Worm (Caenorhabditis elegans) whole organism, L3 larva: Measurements from ENCODE around the gene spr-3.

Source experiments
- R02D3.7 ChIP-seq: fragments of 150-350 bp; optimal IDR thresholded peaks from 2 replicates; lab custom pipeline; 2014; ENCODE audit warnings: missing biosample characterization, missing genetic modification characterization
- ZK546.5 ChIP-seq: sonication (generic microtip); optimal IDR thresholded peaks from 2 replicates; lab custom pipeline; 2017; ENCODE audit warnings: missing biosample characterization, missing genetic modification characterization
- aly-2 ChIP-seq: fragments of 150-350 bp; optimal IDR thresholded peaks from 2 replicates; lab custom pipeline; 2014; ENCODE audit warnings: missing biosample characterization, missing genetic modification characterization
- ama-1 ChIP-seq: fragments of 150-350 bp; optimal IDR thresholded peaks from 2 replicates; lab custom pipeline; 2018
- ceh-16 ChIP-seq: sonication (generic microtip); optimal IDR thresholded peaks from 2 replicates; lab custom pipeline; 2017; ENCODE audit warnings: missing biosample characterization, missing genetic modification characterization
- ceh-82 ChIP-seq: fragments of 150-350 bp; optimal IDR thresholded peaks from 2 replicates; lab custom pipeline; 2014; ENCODE audit warnings: missing biosample characterization, missing genetic modification characterization
- ceh-9 ChIP-seq: sonication (generic microtip); optimal IDR thresholded peaks from 2 replicates; lab custom pipeline; 2018; ENCODE audit warnings: missing biosample characterization, missing genetic modification characterization
- daf-12 ChIP-seq: fragments of 150-350 bp; optimal IDR thresholded peaks from 2 replicates; lab custom pipeline; 2014; ENCODE audit warnings: missing biosample characterization, missing genetic modification reagents, missing genetic modification characterization
- egl-27 ChIP-seq: sonication (generic microtip); optimal IDR thresholded peaks from 4 replicates; lab custom pipeline; 2017; ENCODE audit warnings: missing biosample characterization, missing genetic modification reagents, missing genetic modification characterization
- egl-5 ChIP-seq: fragments of 150-350 bp; optimal IDR thresholded peaks from 2 replicates; lab custom pipeline; 2017; ENCODE audit warnings: missing biosample characterization, missing genetic modification reagents, missing genetic modification characterization, inconsistent platforms
- elt-1 ChIP-seq: fragments of 150-350 bp; optimal IDR thresholded peaks from 2 replicates; lab custom pipeline; 2014; ENCODE audit warnings: missing biosample characterization, missing genetic modification characterization
- elt-2 ChIP-seq: sonication (generic microtip); optimal IDR thresholded peaks from 2 replicates; lab custom pipeline; 2016; ENCODE audit warnings: missing genetic modification reagents, mild to moderate bottlenecking, missing genetic modification characterization, missing compliant biosample characterization
- elt-3 ChIP-seq, 3 experiments: fragments of 150-350 bp in 1 of 3; sonication (generic microtip) in 2 of 3; optimal IDR thresholded peaks; 2 replicates in 2 of 3; 4 replicates in 1 of 3; lab custom pipeline; 2014 to 2017; ENCODE audit warnings: missing biosample characterization in 3 of 3, missing genetic modification characterization in 3 of 3
- eor-1 ChIP-seq, 2 experiments: fragments of 150-350 bp; optimal IDR thresholded peaks; 2 replicates each; lab custom pipeline; 2014 to 2018; ENCODE audit warnings: missing biosample characterization in 2 of 2, missing genetic modification characterization in 2 of 2
- fkh-10 ChIP-seq: sonication (generic microtip); optimal IDR thresholded peaks from 2 replicates; lab custom pipeline; 2017; ENCODE audit warnings: missing biosample characterization, missing genetic modification reagents, missing genetic modification characterization
- fkh-2 ChIP-seq: fragments of 150-350 bp; optimal IDR thresholded peaks from 2 replicates; lab custom pipeline; 2014; ENCODE audit warnings: missing biosample characterization, missing genetic modification reagents, missing genetic modification characterization
- fos-1 ChIP-seq: fragments of 150-350 bp; optimal IDR thresholded peaks from 2 replicates; lab custom pipeline; 2014; ENCODE audit warnings: missing biosample characterization, missing genetic modification characterization
- hmg-11 ChIP-seq: sonication (generic microtip); optimal IDR thresholded peaks from 2 replicates; lab custom pipeline; 2016; ENCODE audit warnings: missing genetic modification characterization, missing compliant biosample characterization
- jun-1 ChIP-seq: fragments of 150-350 bp; optimal IDR thresholded peaks from 2 replicates; lab custom pipeline; 2014; ENCODE audit warnings: missing biosample characterization, missing genetic modification reagents, missing genetic modification characterization
- lin-15B ChIP-seq: fragments of 150-350 bp; optimal IDR thresholded peaks from 2 replicates; lab custom pipeline; 2014; ENCODE audit warnings: missing biosample characterization, missing genetic modification characterization
- lin-39 ChIP-seq: fragments of 150-350 bp; optimal IDR thresholded peaks from 2 replicates; lab custom pipeline; 2018; ENCODE audit warnings: missing biosample characterization, missing genetic modification reagents, missing genetic modification characterization
- lsy-12 ChIP-seq: sonication (generic microtip); optimal IDR thresholded peaks from 2 replicates; lab custom pipeline; 2016; ENCODE audit warnings: mild to moderate bottlenecking, missing genetic modification characterization, missing compliant biosample characterization
- mdl-1 ChIP-seq: fragments of 150-350 bp; optimal IDR thresholded peaks from 2 replicates; lab custom pipeline; 2014; ENCODE audit warnings: missing biosample characterization, missing genetic modification characterization
- nfya-1 ChIP-seq: sonication (generic microtip); optimal IDR thresholded peaks from 2 replicates; lab custom pipeline; 2017; ENCODE audit warnings: missing genetic modification characterization, mild to moderate bottlenecking, missing compliant biosample characterization, antibody characterized with exemption, moderate library complexity; ENCODE audit not compliant: insufficient read depth
- nhr-11 ChIP-seq: fragments of 150-350 bp; optimal IDR thresholded peaks from 2 replicates; lab custom pipeline; 2014; ENCODE audit warnings: missing biosample characterization, missing genetic modification characterization
- nhr-12 ChIP-seq: fragments of 150-350 bp; optimal IDR thresholded peaks from 2 replicates; lab custom pipeline; 2014; ENCODE audit warnings: missing biosample characterization, missing genetic modification characterization
- nhr-23 ChIP-seq: fragments of 150-350 bp; optimal IDR thresholded peaks from 2 replicates; lab custom pipeline; 2014; ENCODE audit warnings: missing biosample characterization, missing genetic modification reagents, missing genetic modification characterization
- nhr-237 ChIP-seq: fragments of 150-350 bp; optimal IDR thresholded peaks from 2 replicates; lab custom pipeline; 2014; ENCODE audit warnings: missing biosample characterization, missing genetic modification characterization
- nhr-25 ChIP-seq: sonication (generic microtip); optimal IDR thresholded peaks from 2 replicates; lab custom pipeline; 2017; ENCODE audit warnings: missing biosample characterization, missing genetic modification characterization
- nhr-43 ChIP-seq: sonication (generic microtip); optimal IDR thresholded peaks from 2 replicates; lab custom pipeline; 2016; ENCODE audit warnings: mild to moderate bottlenecking, missing genetic modification characterization, missing compliant biosample characterization; ENCODE audit not compliant: poor library complexity, severe bottlenecking
- nhr-67 ChIP-seq: fragments of 150-350 bp; optimal IDR thresholded peaks from 2 replicates; lab custom pipeline; 2014; ENCODE audit warnings: missing biosample characterization, missing genetic modification characterization
- nhr-76 ChIP-seq: fragments of 150-350 bp; sonication (generic microtip); optimal IDR thresholded peaks from 5 replicates; lab custom pipeline; 2014; ENCODE audit warnings: missing biosample characterization, missing genetic modification characterization
- nhr-77 ChIP-seq: fragments of 150-350 bp; optimal IDR thresholded peaks from 2 replicates; lab custom pipeline; 2014; ENCODE audit warnings: missing biosample characterization, missing genetic modification characterization
- pqm-1 ChIP-seq: fragments of 150-350 bp; optimal IDR thresholded peaks from 2 replicates; lab custom pipeline; 2017; ENCODE audit warnings: missing biosample characterization, missing genetic modification characterization, inconsistent platforms
- sea-2 ChIP-seq: fragments of 150-350 bp; sonication (generic microtip); optimal IDR thresholded peaks from 4 replicates; lab custom pipeline; 2014; ENCODE audit warnings: missing biosample characterization, missing genetic modification reagents, missing genetic modification characterization
- skn-1 ChIP-seq: fragments of 150-350 bp; optimal IDR thresholded peaks from 2 replicates; lab custom pipeline; 2014; ENCODE audit warnings: missing biosample characterization, missing genetic modification characterization
- snpc-4 ChIP-seq: fragments of 150-350 bp; optimal IDR thresholded peaks from 2 replicates; lab custom pipeline; 2014; ENCODE audit warnings: missing biosample characterization, missing genetic modification characterization
- tbx-2 ChIP-seq: sonication (generic microtip); optimal IDR thresholded peaks from 2 replicates; lab custom pipeline; 2016; ENCODE audit warnings: mild to moderate bottlenecking, missing genetic modification characterization, missing compliant biosample characterization
- unc-39 ChIP-seq: sonication (generic microtip); optimal IDR thresholded peaks from 4 replicates; lab custom pipeline; 2017; ENCODE audit warnings: missing biosample characterization, missing genetic modification characterization
- unc-62 ChIP-seq: fragments of 150-350 bp; sonication (generic microtip); optimal IDR thresholded peaks from 4 replicates; lab custom pipeline; 2014; ENCODE audit warnings: missing biosample characterization, missing genetic modification reagents, missing genetic modification characterization
- zag-1 ChIP-seq: fragments of 150-350 bp; optimal IDR thresholded peaks from 2 replicates; lab custom pipeline; 2014; ENCODE audit warnings: missing biosample characterization, missing genetic modification characterization
- ztf-11 ChIP-seq: fragments of 150-350 bp; optimal IDR thresholded peaks from 2 replicates; lab custom pipeline; 2014; ENCODE audit warnings: missing biosample characterization, missing genetic modification characterization
- ztf-4 ChIP-seq: fragments of 150-350 bp; optimal IDR thresholded peaks from 2 replicates; lab custom pipeline; 2014; ENCODE audit warnings: missing biosample characterization, missing genetic modification characterization

The spr-3 gene

DNA sequence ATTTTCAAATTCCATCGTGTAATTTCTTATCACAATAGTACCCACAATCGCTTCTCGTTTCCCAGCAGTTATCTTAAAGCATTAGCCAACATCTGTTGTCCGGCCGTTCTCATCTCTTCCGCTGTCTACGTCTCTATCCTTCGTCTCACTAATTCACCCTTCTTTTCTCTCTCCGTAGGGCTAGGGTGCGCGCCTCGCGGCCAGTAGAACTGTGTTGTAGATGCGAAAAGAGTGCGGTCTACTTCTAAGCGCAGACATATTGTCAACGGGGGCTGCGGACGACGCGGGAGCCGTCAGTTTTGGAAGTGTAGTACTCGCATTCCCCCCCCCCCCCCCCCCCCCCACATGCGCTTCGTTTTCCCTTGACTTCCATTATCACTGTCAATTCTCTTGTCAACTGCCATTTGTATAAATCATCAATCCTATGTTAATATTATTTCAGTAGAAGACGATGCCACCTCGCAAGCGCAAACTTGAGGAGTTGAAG, at the start of gene spr-3:
spr-3 (plus strand) TSS at position 437 of the 487 bp plus-strand sequence.
- peak; percentile 11 for TF ChIP-seq nhr-25 (tag; lab: Kevin White, UChicago)
- TF ChIP-seq hmg-11: peak; percentile 0
- TF ChIP-seq elt-3 (tag; optimal IDR thresholded peaks at IDR 0.05; lab: Kevin White, UChicago): no peak
- TF ChIP-seq nfya-1: peak; percentile 46
- peak; percentile 20 for TF ChIP-seq elt-2 (tag; lab: Kevin White, UChicago)
- TF ChIP-seq skn-1: no peak
- TF ChIP-seq unc-39: no peak
- TF ChIP-seq jun-1 (tag; lab: Kevin White, UChicago): no peak
- peak; percentile 45 for TF ChIP-seq snpc-4 (tag; lab: Kevin White, UChicago)
- no peak for TF ChIP-seq nhr-43 (tag; lab: Kevin White, UChicago)
- no peak for TF ChIP-seq egl-5
- TF ChIP-seq daf-12 (tag; lab: Kevin White, UChicago): no peak
- TF ChIP-seq ztf-11 (tag; lab: Kevin White, UChicago): no peak

DNA sequence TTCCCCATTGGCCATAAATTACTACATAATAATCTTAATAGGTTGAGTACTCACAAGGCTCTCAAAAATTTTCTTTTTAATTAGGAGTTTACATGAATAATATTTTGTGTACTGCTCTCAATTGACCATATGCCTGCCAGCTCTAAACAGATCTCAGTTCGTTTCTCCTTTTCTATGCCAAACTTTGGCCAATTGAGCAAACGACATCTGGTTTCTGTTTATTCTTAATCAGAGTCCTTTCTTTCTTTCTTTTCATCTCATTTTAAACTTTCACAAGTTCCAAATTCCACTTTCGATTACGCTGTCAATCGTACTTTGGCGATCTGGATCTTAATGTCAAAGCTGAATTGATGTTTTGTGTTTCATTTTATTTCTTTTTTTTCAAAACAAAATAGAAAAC, 49.5 kb upstream of the spr-3 start:
- TF ChIP-seq egl-27 (tag; lab: Kevin White, UChicago) (no peak), nhr-67 (tag; lab: Kevin White, UChicago) (no peak), tbx-2 (tag; lab: Kevin White, UChicago) (no peak), ZK546.5 (no peak), nhr-43 (tag; lab: Kevin White, UChicago) (no peak)

DNA sequence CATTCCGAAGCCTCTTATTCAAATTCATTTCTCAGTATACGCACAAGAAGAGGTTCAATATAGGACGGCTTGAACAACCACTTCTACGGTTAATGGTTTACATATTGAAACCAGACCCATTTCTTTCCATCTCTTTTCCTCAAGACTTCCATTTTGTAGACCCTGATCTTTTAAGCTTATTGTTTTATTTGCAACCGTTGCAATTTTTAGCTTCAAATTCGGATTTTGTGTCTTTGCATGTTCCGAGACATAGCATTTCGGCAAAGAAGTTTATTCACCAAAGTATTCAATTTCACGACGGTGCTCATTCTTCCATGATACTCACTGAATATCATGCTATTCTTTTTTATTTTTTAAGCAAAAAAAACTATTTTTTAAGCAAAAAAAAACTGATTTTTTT, 47.7 kb upstream of the spr-3 start, which contains the start of gene nmur-3:
nmur-3 (plus strand) TSS at position 301 of the 400 bp plus-strand sequence.
- no peak for TF ChIP-seq pqm-1 (tag; lab: Kevin White, UChicago)
- no peak for TF ChIP-seq nhr-237 (tag; lab: Kevin White, UChicago)
- no peak for TF ChIP-seq ceh-9
- no peak for TF ChIP-seq nhr-23 (tag; lab: Kevin White, UChicago)
- TF ChIP-seq nhr-12 (tag; lab: Kevin White, UChicago): no peak
- TF ChIP-seq jun-1 (tag; lab: Kevin White, UChicago): no peak
- no peak for TF ChIP-seq ceh-82 (tag; lab: Kevin White, UChicago)
- TF ChIP-seq nhr-11 (tag; lab: Kevin White, UChicago): no peak

DNA sequence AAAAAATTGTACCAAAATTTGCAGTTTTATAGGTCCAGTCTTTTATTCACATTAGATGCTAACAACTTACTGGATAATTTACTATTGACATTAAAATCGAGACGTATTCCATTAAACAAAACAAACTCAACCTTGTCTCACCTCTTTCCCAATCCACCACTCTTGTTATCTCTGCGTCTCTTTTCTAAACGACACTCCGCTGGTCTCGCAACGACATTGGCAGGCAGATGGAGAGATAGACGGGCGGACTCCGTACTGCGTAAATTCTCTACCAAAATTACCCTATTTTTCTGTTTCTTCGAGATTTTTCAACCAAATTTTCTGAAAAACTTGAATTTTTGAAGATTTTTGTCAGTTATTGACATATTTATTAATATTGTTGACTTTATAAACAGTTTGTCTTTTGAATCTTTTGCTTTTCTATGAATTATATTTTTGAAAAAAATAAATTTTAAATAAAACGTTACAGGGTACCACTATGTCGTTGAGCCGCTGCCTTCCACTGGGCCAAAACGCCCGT, 44.5 kb upstream of the spr-3 start, which contains the start of gene asb-2:
asb-2 (plus strand) TSS at position 470 of the 520 bp plus-strand sequence.
- TF ChIP-seq elt-1 (tag; lab: Kevin White, UChicago) (peak; percentile 55), lin-15B (peak; percentile 95), ceh-16 (tag; lab: Kevin White, UChicago) (no peak), elt-2 (tag; lab: Kevin White, UChicago) (peak; percentile 71), hmg-11 (peak; percentile 73), pqm-1 (tag; lab: Kevin White, UChicago) (peak; percentile 69), nhr-11 (tag; lab: Kevin White, UChicago) (no peak), R02D3.7 (tag; lab: Kevin White, UChicago) (peak; percentile 75), fkh-10 (peak; percentile 2), ceh-82 (tag; lab: Kevin White, UChicago) (peak; percentile 34), tbx-2 (tag; lab: Kevin White, UChicago) (peak; percentile 42), sea-2 (GFP tag; lab: Kevin White, UChicago) (no peak), egl-27 (tag; lab: Kevin White, UChicago) (no peak), ztf-11 (tag; lab: Kevin White, UChicago) (no peak), lsy-12 (peak; percentile 40), egl-5 (peak; percentile 77), snpc-4 (tag; lab: Kevin White, UChicago) (peak; percentile 90), unc-62 (GFP tag; lab: Kevin White, UChicago) (no peak), nhr-43 (tag; lab: Kevin White, UChicago) (peak; percentile 67), nhr-12 (tag; lab: Kevin White, UChicago) (no peak), eor-1 (tag; optimal IDR thresholded peaks at IDR 0.05; lab: Kevin White, UChicago) (no peak), nhr-76 (tag; lab: Kevin White, UChicago) (no peak), ZK546.5 (no peak), ceh-9 (no peak), skn-1 (peak; percentile 32), jun-1 (tag; lab: Kevin White, UChicago) (peak; percentile 63), nhr-23 (tag; lab: Kevin White, UChicago) (peak; percentile 92), mdl-1 (tag; lab: Kevin White, UChicago) (no peak), nhr-77 (tag; lab: Kevin White, UChicago) (peak; percentile 69), lin-39 (tag; lab: Kevin White, UChicago) (peak; percentile 78), zag-1 (no peak), ztf-4 (tag; lab: Kevin White, UChicago) (peak; percentile 41), nhr-237 (tag; lab: Kevin White, UChicago) (no peak), unc-39 (no peak), fkh-2 (tag; lab: Kevin White, UChicago) (no peak), nfya-1 (peak; percentile 93), daf-12 (tag; lab: Kevin White, UChicago) (no peak), ama-1 (peak; percentile 36), fos-1 (tag; lab: Kevin White, UChicago) (no peak), nhr-25 (tag; lab: Kevin White, UChicago) (peak; percentile 97), aly-2 (tag; lab: Kevin White, UChicago) (no peak)
